Fruit fly (Drosophila melanogaster) Kc167 (cell line): ENCODE data around the gene Cpr76Bd.

Experiments used
- Sin3A ChIP-seq: fragments of >200 bp; optimal IDR thresholded peaks from 2 replicates; lab custom pipeline; 2018; ENCODE audit warnings: missing external identifiers
- h ChIP-seq: fragments of >200 bp; optimal IDR thresholded peaks from 3 replicates; lab custom pipeline; 2018; ENCODE audit warnings: missing external identifiers
- psq ChIP-seq: fragments of >200 bp; optimal IDR thresholded peaks from 2 replicates; lab custom pipeline; 2017; ENCODE audit warnings: missing external identifiers
- ttk ChIP-seq: sonication (Bioruptor generic); optimal IDR thresholded peaks from 2 replicates; lab custom pipeline; 2017; ENCODE audit warnings: missing external identifiers

DNA sequence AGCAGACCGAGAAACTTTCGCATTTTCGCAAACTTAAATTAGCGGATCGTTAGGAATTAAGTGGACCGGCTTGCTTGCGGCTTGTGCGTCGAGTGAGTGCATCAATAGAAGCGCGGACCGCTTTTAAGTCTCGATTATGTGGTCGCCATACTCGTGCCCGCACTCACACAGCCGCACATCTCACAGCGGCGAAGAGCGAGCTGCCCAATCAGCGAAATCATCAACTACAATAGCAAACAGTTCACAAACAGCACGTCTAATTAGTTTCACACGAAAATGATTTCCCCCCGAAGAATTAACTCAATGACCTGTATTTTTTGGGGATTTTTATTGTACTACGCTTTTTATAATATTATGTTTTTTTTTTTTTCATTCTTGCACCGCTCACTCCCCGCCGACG is 31.8 kb upstream of the Cpr76Bd start, which contains the start of gene CG9451:
- TF ChIP-seq Sin3A (lab: Kevin White, UChicago) (no peak), h (lab: Kevin White, UChicago) (no peak), ttk (lab: Kevin White, UChicago) (no peak), psq (lab: Kevin White, UChicago) (no peak)
